Fruit fly (Drosophila melanogaster): ENCODE measurements around the gene Pex2.

DNA sequence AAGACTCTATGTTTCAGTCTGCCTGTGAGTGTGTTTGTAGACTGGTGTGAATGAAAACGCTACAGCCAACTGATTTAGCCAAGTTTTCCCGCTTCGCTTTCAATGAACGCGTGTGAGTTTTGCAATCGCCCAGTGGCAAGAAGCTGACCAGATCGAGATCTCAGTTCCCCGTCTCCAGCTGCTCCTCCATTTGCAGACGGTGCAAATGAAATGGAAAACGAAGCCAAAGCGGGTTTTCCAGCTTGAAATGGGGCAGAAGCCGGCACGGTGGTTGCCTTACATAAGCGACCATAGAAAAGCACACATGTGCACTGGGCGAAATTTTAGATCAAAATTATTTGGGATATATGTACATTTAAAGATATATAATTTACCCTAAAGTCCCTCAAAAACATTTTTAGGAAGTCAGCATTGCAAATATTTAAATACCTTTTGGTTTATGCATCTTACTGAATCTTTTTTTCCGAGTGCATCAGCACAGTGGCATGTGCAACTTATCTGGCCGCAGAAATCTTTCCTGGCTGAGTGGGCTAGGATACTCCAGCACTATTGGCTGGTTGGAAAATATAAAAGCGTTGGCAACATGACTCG is 19.8 kb upstream of the Pex2 start, which contains the start of gene CG43059:
- peak; percentile 82 for TF ChIP-seq CG12605 (GFP tag; IDR thresholded peaks at IDR 0.05)
- TF ChIP-seq Snoo (tag; optimal IDR thresholded peaks at IDR 0.05) = no peak
- TF ChIP-seq EcR (GFP tag; optimal IDR thresholded peaks at IDR 0.05) = no peak
- no peak for TF ChIP-seq gl (tag; optimal IDR thresholded peaks at IDR 0.05)
- no peak for TF ChIP-seq CG15710 (tag; optimal IDR thresholded peaks at IDR 0.05)
- peak; percentile 91 for TF ChIP-seq CG4496 (GFP tag; IDR thresholded peaks at IDR 0.05)
- no peak for TF ChIP-seq CG17806 (tag; optimal IDR thresholded peaks at IDR 0.05)
